Fruit fly (Drosophila melanogaster): ENCODE measurements around the gene skd.

DNA sequence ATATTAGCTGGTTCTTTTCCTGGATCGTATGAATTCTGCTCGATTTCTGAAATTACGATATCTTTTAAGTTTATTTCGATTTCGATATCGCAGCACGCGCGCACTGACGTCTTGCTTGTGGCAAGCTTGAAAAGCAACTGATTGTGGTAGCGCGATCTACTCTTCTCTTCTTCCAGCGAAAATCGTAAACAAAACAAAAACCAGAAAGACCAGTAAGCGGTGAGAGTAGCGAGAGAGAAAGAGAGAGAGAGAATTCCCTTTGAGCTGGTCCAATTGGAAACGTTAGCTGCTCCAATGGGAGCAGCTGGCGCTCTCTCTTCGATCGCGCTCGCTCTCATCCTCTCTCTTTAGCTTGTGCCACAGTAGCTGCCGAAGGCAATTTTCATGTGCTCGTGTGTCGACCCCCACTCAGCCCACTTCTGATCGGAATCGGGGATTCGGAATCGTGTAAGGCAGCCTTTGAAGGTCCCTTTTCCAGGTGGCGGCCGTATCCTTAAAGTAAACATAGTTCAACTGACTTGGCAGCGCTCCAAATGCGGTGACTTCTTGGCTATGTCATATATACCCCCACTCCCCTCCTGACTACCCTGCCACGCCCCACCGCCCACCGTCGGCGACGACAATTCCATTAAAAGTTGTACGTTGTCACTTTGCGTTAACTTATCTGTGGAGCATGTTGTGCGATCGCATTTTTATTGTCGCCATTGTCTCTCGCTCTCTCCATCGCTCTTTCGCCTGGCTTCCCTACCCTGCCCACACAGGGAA is 77.7 kb downstream of the skd start, which contains the start of gene fng:
- no peak; the same call in 2 of the 3 replicates for TF ChIP-seq sr (GFP tag; IDR thresholded peaks at IDR 0.05)
- no peak for TF ChIP-seq CG6254 (GFP tag; optimal IDR thresholded peaks at IDR 0.05)
- no peak for TF ChIP-seq inv (GFP tag; IDR thresholded peaks at IDR 0.05; ENCODE audit: partially characterized antibody)
